Fruit fly (Drosophila melanogaster): ENCODE data around the gene psd.

dm6 chr2L:5945651-5946547 is 18.9 kb downstream of the psd start:
- TF ChIP-seq brk (GFP tag; optimal IDR thresholded peaks at IDR 0.05) = no peak
- no peak for TF ChIP-seq OdsH (GFP tag; optimal IDR thresholded peaks at IDR 0.05)
- TF ChIP-seq Sp1 (GFP tag; optimal IDR thresholded peaks at IDR 0.05) = no peak
- no peak for TF ChIP-seq lola (GFP tag; optimal IDR thresholded peaks at IDR 0.05)
- TF ChIP-seq pan (optimal IDR thresholded peaks at IDR 0.05) = no peak
- no peak for TF ChIP-seq dl (GFP tag; optimal IDR thresholded peaks at IDR 0.05; ENCODE audit: insufficient read depth in 1 of 2, partially characterized antibody in 2 of 2)
- no peak for TF ChIP-seq usp (GFP tag; optimal IDR thresholded peaks at IDR 0.05)
- TF ChIP-seq foxo (GFP tag; optimal IDR thresholded peaks at IDR 0.05) = no peak
- TF ChIP-seq h (GFP tag; optimal IDR thresholded peaks at IDR 0.05) = no peak
- no peak for TF ChIP-seq br (GFP tag; optimal IDR thresholded peaks at IDR 0.05)
- no peak for TF ChIP-seq Dif (GFP tag; optimal IDR thresholded peaks at IDR 0.05; ENCODE audit: partially characterized antibody)
